Fruit fly (Drosophila melanogaster): Measurements from ENCODE around the gene tgo.

Gene tgo

dm6 chr3R:9054442-9055118 is 34.8 kb upstream of the tgo start (continued):
- TF ChIP-seq CG30403 (GFP tag; optimal IDR thresholded peaks at IDR 0.05) (peak; percentile 67), jing (GFP tag; optimal IDR thresholded peaks at IDR 0.05) (peak; percentile 59), fd64A (GFP tag; optimal IDR thresholded peaks at IDR 0.05) (peak; percentile 39), CG4328 (GFP tag; optimal IDR thresholded peaks at IDR 0.05) (peak; percentile 71), CG3995 (GFP tag; optimal IDR thresholded peaks at IDR 0.05) (no peak), MTF-1 (GFP tag; optimal IDR thresholded peaks at IDR 0.05; ENCODE audit: borderline replicate concordance) (peak; percentile 40), CG14710 (tag; optimal IDR thresholded peaks at IDR 0.05) (peak; percentile 15), CG4820 (GFP tag; optimal IDR thresholded peaks at IDR 0.05) (peak; percentile 54), BtbVII (GFP tag; optimal IDR thresholded peaks at IDR 0.05) (peak; percentile 59), CG16863 (GFP tag; optimal IDR thresholded peaks at IDR 0.05) (no peak), pzg (GFP tag; optimal IDR thresholded peaks at IDR 0.05) (no peak), Blimp-1 (GFP tag; optimal IDR thresholded peaks at IDR 0.05) (peak; percentile 76), CG7987 (GFP tag; optimal IDR thresholded peaks at IDR 0.05) (peak; percentile 54), CG10462 (GFP tag; optimal IDR thresholded peaks at IDR 0.05) (no peak), CG4854 (GFP tag; optimal IDR thresholded peaks at IDR 0.05) (peak; percentile 2), Sox102F (GFP tag; optimal IDR thresholded peaks at IDR 0.05) (peak; percentile 85), NC2β (GFP tag; optimal IDR thresholded peaks at IDR 0.05) (peak; percentile 39), phol (tag; optimal IDR thresholded peaks at IDR 0.05) (peak; percentile 65), CG2712 (tag; optimal IDR thresholded peaks at IDR 0.05) (peak; percentile 70), sima (GFP tag; optimal IDR thresholded peaks at IDR 0.05) (no peak), kni (GFP tag; optimal IDR thresholded peaks at IDR 0.05) (peak; percentile 66), schlank (tag; optimal IDR thresholded peaks at IDR 0.05) (peak; percentile 70), CG8924 (tag; optimal IDR thresholded peaks at IDR 0.05) (peak; percentile 62), abd-A (tag; optimal IDR thresholded peaks at IDR 0.05) (peak; percentile 95), Oli (tag; optimal IDR thresholded peaks at IDR 0.05) (peak; percentile 50), CG1602 (GFP tag; optimal IDR thresholded peaks at IDR 0.05) (peak; percentile 8), CG7839 (tag; optimal IDR thresholded peaks at IDR 0.05) (peak; percentile 65), CG15011 (GFP tag; optimal IDR thresholded peaks at IDR 0.05) (peak; percentile 60), CG13424 (tag; optimal IDR thresholded peaks at IDR 0.05) (peak; percentile 75), caup (GFP tag; optimal IDR thresholded peaks at IDR 0.05; ENCODE audit: severe bottlenecking) (peak; percentile 66), CG7271 (tag; optimal IDR thresholded peaks at IDR 0.05) (peak; percentile 6), chinmo (GFP tag; IDR thresholded peaks at IDR 0.05; ENCODE audit: partially characterized antibody) (no peak), kay (GFP tag; optimal IDR thresholded peaks at IDR 0.05) (no peak), oc (tag; optimal IDR thresholded peaks at IDR 0.05) (peak; percentile 53), Med (GFP tag) (peak; percentile 0), CG13123 (GFP tag; optimal IDR thresholded peaks at IDR 0.05) (peak; percentile 11), fd96Cb (tag; optimal IDR thresholded peaks at IDR 0.05) (peak; percentile 51), Rx (GFP tag; IDR thresholded peaks at IDR 0.05) (no peak), Meics (GFP tag; optimal IDR thresholded peaks at IDR 0.05) (peak; percentile 78), CG1529 (GFP tag; optimal IDR thresholded peaks at IDR 0.05) (peak; percentile 64), trh (GFP tag; optimal IDR thresholded peaks at IDR 0.05) (peak; percentile 36), repo (GFP tag; optimal IDR thresholded peaks at IDR 0.05) (no peak), nom (GFP tag; optimal IDR thresholded peaks at IDR 0.05) (peak; percentile 0), HLH54F (GFP tag; optimal IDR thresholded peaks at IDR 0.05) (no peak), sna (GFP tag; IDR thresholded peaks at IDR 0.05; ENCODE audit: partially characterized antibody) (no peak), CG6854 (GFP tag; optimal IDR thresholded peaks at IDR 0.05) (peak; percentile 35), so (GFP tag; IDR thresholded peaks at IDR 0.05) (no peak), Dip2 (GFP tag; IDR thresholded peaks at IDR 0.05) (no peak)

Measured in whole organism, embryonic.